Comparison of ENCODE assay signal across 2 worm cellular contexts in genomic region chrIV:9513360-9513777, ce11.
TF ChIP-seq lines count a peak whose summit lies in the region.

No protein-coding gene starts in this region.

TF ChIP-seq in whole organism, L1 larva, 84 proteins besides CTCF, POLR2A, EP300 and RAD21 (continued from another document):
- peak; percentile 72 for TF ChIP-seq mep-1 (tag; optimal IDR thresholded peaks at IDR 0.05; lab: Kevin White, UChicago)
- TF ChIP-seq xbp-1 (tag; optimal IDR thresholded peaks at IDR 0.05; lab: Kevin White, UChicago): peak; percentile 34
- TF ChIP-seq ztf-11 (tag; optimal IDR thresholded peaks at IDR 0.05; lab: Kevin White, UChicago): no peak
- TF ChIP-seq nhr-71 (tag; optimal IDR thresholded peaks at IDR 0.05; lab: Kevin White, UChicago): peak; percentile 60
- TF ChIP-seq elt-3 (tag; optimal IDR thresholded peaks at IDR 0.05; lab: Kevin White, UChicago): peak in 1 of 6 experiments; percentile 51
- TF ChIP-seq rnt-1 (tag; optimal IDR thresholded peaks at IDR 0.05; lab: Kevin White, UChicago): peak; percentile 33
TF ChIP-seq in whole organism, L1 larva: peak in this region for 29.

TF ChIP-seq in whole organism, L4 larva, 104 proteins besides CTCF, POLR2A, EP300 and RAD21 (continued from another document):
- TF ChIP-seq jun-1 (tag; optimal IDR thresholded peaks at IDR 0.05; lab: Kevin White, UChicago): peak; percentile 9
- TF ChIP-seq tra-1 (GFP tag; IDR thresholded peaks at IDR 0.05; lab: Robert Waterston, UW): no peak
- TF ChIP-seq nhr-6 (tag; optimal IDR thresholded peaks at IDR 0.05; lab: Kevin White, UChicago): no peak
- TF ChIP-seq dpl-1 (GFP tag; optimal IDR thresholded peaks at IDR 0.05; lab: Kevin White, UChicago): peak; percentile 22
- no peak for TF ChIP-seq ceh-32 (tag; optimal IDR thresholded peaks at IDR 0.05; lab: Kevin White, UChicago; ENCODE audit: poor library complexity)
- no peak for TF ChIP-seq F26F4.8 (GFP tag; conservative IDR thresholded peaks at IDR 0.05; lab: Robert Waterston, UW)
- TF ChIP-seq dmd-6 (GFP tag; IDR thresholded peaks at IDR 0.05; lab: Robert Waterston, UW): peak; percentile 60
- peak; percentile 38 for TF ChIP-seq pqm-1 (tag; optimal IDR thresholded peaks at IDR 0.05; lab: Kevin White, UChicago)
- peak; percentile 67 for TF ChIP-seq snpc-4 (tag; optimal IDR thresholded peaks at IDR 0.05; lab: Kevin White, UChicago)
- TF ChIP-seq Y48G9A.11 (GFP tag; IDR thresholded peaks at IDR 0.05; lab: Robert Waterston, UW): 0 out of 2 replicates have a peak, but pooled peaks have one; percentile 53
- TF ChIP-seq lsy-2 (tag; optimal IDR thresholded peaks at IDR 0.05; lab: Kevin White, UChicago): peak in 1 of 2 experiments; percentile 51
- TF ChIP-seq mes-2 (tag; optimal IDR thresholded peaks at IDR 0.05; lab: Kevin White, UChicago; ENCODE audit: poor library complexity, severe bottlenecking): peak; percentile 45
- no peak for TF ChIP-seq ces-1 (GFP tag; optimal IDR thresholded peaks at IDR 0.05; lab: Kevin White, UChicago)
- TF ChIP-seq F49E8.2 (tag; optimal IDR thresholded peaks at IDR 0.05; lab: Kevin White, UChicago; ENCODE audit: borderline replicate concordance): no peak
- TF ChIP-seq egl-27 (tag; optimal IDR thresholded peaks at IDR 0.05; lab: Kevin White, UChicago): no peak
- TF ChIP-seq ZK546.5 (tag; optimal IDR thresholded peaks at IDR 0.05; lab: Kevin White, UChicago): no peak
- TF ChIP-seq daf-12 (tag; optimal IDR thresholded peaks at IDR 0.05; lab: Kevin White, UChicago): no peak
- TF ChIP-seq nhr-77 (tag; optimal IDR thresholded peaks at IDR 0.05; lab: Kevin White, UChicago): peak; percentile 78
- TF ChIP-seq nhr-28 (tag; optimal IDR thresholded peaks at IDR 0.05; lab: Kevin White, UChicago): peak; percentile 83
- no peak for TF ChIP-seq mdt-29 (GFP tag; IDR thresholded peaks at IDR 0.05; lab: Robert Waterston, UW)
- no peak for TF ChIP-seq daf-8 (GFP tag; IDR thresholded peaks at IDR 0.05; lab: Robert Waterston, UW)
- peak; percentile 26; the same call in 1 of the 2 replicates for TF ChIP-seq lin-38 (GFP tag; IDR thresholded peaks at IDR 0.05; lab: Robert Waterston, UW)
- no peak for TF ChIP-seq skn-1 (tag; optimal IDR thresholded peaks at IDR 0.05; lab: Kevin White, UChicago)
- TF ChIP-seq mxl-2 (GFP tag; conservative IDR thresholded peaks at IDR 0.05; lab: Robert Waterston, UW): no peak
- no peak for TF ChIP-seq set-16 (GFP tag; IDR thresholded peaks at IDR 0.05; lab: Robert Waterston, UW)
- TF ChIP-seq Y5F2A.4 (GFP tag; optimal IDR thresholded peaks at IDR 0.05; lab: Kevin White, UChicago): no peak
- no peak for TF ChIP-seq F10B5.3 (tag; optimal IDR thresholded peaks at IDR 0.05; lab: Kevin White, UChicago)
- TF ChIP-seq dmd-9 (GFP tag; IDR thresholded peaks at IDR 0.05; lab: Robert Waterston, UW): no peak
- no peak for TF ChIP-seq sdz-12 (GFP tag; optimal IDR thresholded peaks at IDR 0.05; lab: Kevin White, UChicago)
- TF ChIP-seq nhr-41 (GFP tag; IDR thresholded peaks at IDR 0.05; lab: Robert Waterston, UW): no peak
- TF ChIP-seq lim-7 (GFP tag; IDR thresholded peaks at IDR 0.05; lab: Robert Waterston, UW): no peak
- no peak for TF ChIP-seq nhr-111 (GFP tag; optimal IDR thresholded peaks at IDR 0.05; lab: Kevin White, UChicago)
- TF ChIP-seq zip-2 (tag; optimal IDR thresholded peaks at IDR 0.05; lab: Kevin White, UChicago): no peak
- TF ChIP-seq egl-43 (GFP tag; IDR thresholded peaks at IDR 0.05; lab: Robert Waterston, UW): no peak
- no peak for TF ChIP-seq lin-15B (tag; optimal IDR thresholded peaks at IDR 0.05; lab: Kevin White, UChicago)
- peak; percentile 19 to 20 for TF ChIP-seq hif-1 (tag; optimal IDR thresholded peaks at IDR 0.05; lab: Kevin White, UChicago)
- peak; percentile 74 for TF ChIP-seq mxl-3 (GFP tag; optimal IDR thresholded peaks at IDR 0.05; lab: Kevin White, UChicago)
- no peak for TF ChIP-seq T26A8.4 (GFP tag; IDR thresholded peaks at IDR 0.05; lab: Robert Waterston, UW)
- no peak for TF ChIP-seq snpc-1.2 (GFP tag; IDR thresholded peaks at IDR 0.05; lab: Robert Waterston, UW)
- no peak for TF ChIP-seq fkh-10 (GFP tag; optimal IDR thresholded peaks at IDR 0.05; lab: Kevin White, UChicago)
- TF ChIP-seq D1046.2 (GFP tag; IDR thresholded peaks at IDR 0.05; lab: Robert Waterston, UW): no peak
- TF ChIP-seq Y105C5A.15 (GFP tag; IDR thresholded peaks at IDR 0.05; lab: Robert Waterston, UW): no peak
- no peak for TF ChIP-seq cey-2 (tag; optimal IDR thresholded peaks at IDR 0.05; lab: Kevin White, UChicago; ENCODE audit: borderline replicate concordance, insufficient read depth)
- TF ChIP-seq madf-5 (GFP tag; IDR thresholded peaks at IDR 0.05; lab: Robert Waterston, UW): no peak
- no peak for TF ChIP-seq dmd-8 (GFP tag; IDR thresholded peaks at IDR 0.05; lab: Robert Waterston, UW)
- no peak for TF ChIP-seq unc-130 (GFP tag; optimal IDR thresholded peaks at IDR 0.05; lab: Kevin White, UChicago)
- no peak for TF ChIP-seq unc-39 (tag; optimal IDR thresholded peaks at IDR 0.05; lab: Kevin White, UChicago)
- TF ChIP-seq ceh-20 (GFP tag; IDR thresholded peaks at IDR 0.05; lab: Robert Waterston, UW): no peak
- TF ChIP-seq hlh-30 (tag; optimal IDR thresholded peaks at IDR 0.05; lab: Kevin White, UChicago; ENCODE audit: insufficient read depth): peak; percentile 77
- no peak for TF ChIP-seq php-3 (GFP tag; IDR thresholded peaks at IDR 0.05; lab: Robert Waterston, UW)
- no peak for TF ChIP-seq fos-1 (tag; optimal IDR thresholded peaks at IDR 0.05; lab: Kevin White, UChicago)
- TF ChIP-seq ceh-44 (GFP tag; IDR thresholded peaks at IDR 0.05; lab: Robert Waterston, UW): no peak
- TF ChIP-seq R02D3.7 (tag; optimal IDR thresholded peaks at IDR 0.05; lab: Kevin White, UChicago): no peak
- TF ChIP-seq nhr-237 (tag; optimal IDR thresholded peaks at IDR 0.05; lab: Kevin White, UChicago): no peak
- TF ChIP-seq duxl-1 (tag; optimal IDR thresholded peaks at IDR 0.05; lab: Kevin White, UChicago; ENCODE audit: poor library complexity): peak; percentile 46
- peak; percentile 19 for TF ChIP-seq lin-13 (GFP tag; optimal IDR thresholded peaks at IDR 0.05; lab: Kevin White, UChicago)
- TF ChIP-seq nhr-42 (GFP tag; IDR thresholded peaks at IDR 0.05; lab: Robert Waterston, UW): no peak
- TF ChIP-seq daf-19 (GFP tag; conservative IDR thresholded peaks at IDR 0.05; lab: Robert Waterston, UW): no peak
